In genomic region chr2L:19582185-19582584, dm6 we compare ENCODE assay signal across 1 fruit fly cellular context.
TF ChIP-seq lines count a peak whose summit lies in the region.

Gene Hakai, minus strand, starts transcription at chr2L:19582474.

TF ChIP-seq in whole organism, embryonic, 481 proteins besides CTCF, POLR2A, EP300 and RAD21 (continued from another document and continues in another):
- TF ChIP-seq sr (GFP tag; IDR thresholded peaks at IDR 0.05; lab: Robert Waterston, UW) (no peak), gt (GFP tag; IDR thresholded peaks at IDR 0.05; lab: Robert Waterston, UW) (no peak), CG13296 (GFP tag; optimal IDR thresholded peaks at IDR 0.05; lab: Kevin White, UChicago) (peak; percentile 17), Dref (GFP tag; IDR thresholded peaks at IDR 0.05; lab: Robert Waterston, UW) (peak; percentile 48), CG18476 (GFP tag; optimal IDR thresholded peaks at IDR 0.05; lab: Kevin White, UChicago) (peak; percentile 24), CG3163 (GFP tag; optimal IDR thresholded peaks at IDR 0.05; lab: Kevin White, UChicago) (peak; percentile 54), tx (GFP tag; optimal IDR thresholded peaks at IDR 0.05; lab: Kevin White, UChicago) (peak; percentile 56), CG3847 (GFP tag; IDR thresholded peaks at IDR 0.05; lab: Robert Waterston, UW) (peak; percentile 89), CG13123 (GFP tag; optimal IDR thresholded peaks at IDR 0.05; lab: Kevin White, UChicago) (peak; percentile 50), dmrt99B (tag; optimal IDR thresholded peaks at IDR 0.05; lab: Kevin White, UChicago) (peak; percentile 16), Vsx1 (GFP tag; optimal IDR thresholded peaks at IDR 0.05; lab: Kevin White, UChicago) (no peak), insv (GFP tag; optimal IDR thresholded peaks at IDR 0.05; lab: Kevin White, UChicago) (no peak), ssp (GFP tag; IDR thresholded peaks at IDR 0.05; lab: Robert Waterston, UW) (peak; percentile 57), Tbp (GFP tag; optimal IDR thresholded peaks at IDR 0.05; lab: Kevin White, UChicago) (no peak), CG6654 (GFP tag; optimal IDR thresholded peaks at IDR 0.05; lab: Kevin White, UChicago) (no peak), gem (tag; optimal IDR thresholded peaks at IDR 0.05; lab: Kevin White, UChicago) (peak; percentile 36), croc (GFP tag; conservative IDR thresholded peaks at IDR 0.05; lab: Robert Waterston, UW) (peak; percentile 46; the same call in 2 of the 3 replicates), ash1 (GFP tag; optimal IDR thresholded peaks at IDR 0.05; lab: Kevin White, UChicago) (no peak), zfh2 (GFP tag; optimal IDR thresholded peaks at IDR 0.05; lab: Kevin White, UChicago) (peak; percentile 67), chn (GFP tag; optimal IDR thresholded peaks at IDR 0.05; lab: Kevin White, UChicago) (peak; percentile 54), CG11723 (GFP tag; optimal IDR thresholded peaks at IDR 0.05; lab: Kevin White, UChicago) (peak; percentile 1), al (GFP tag; IDR thresholded peaks at IDR 0.05; lab: Robert Waterston, UW) (peak; percentile 55; the same call in 1 of the 2 replicates), CG15269 (tag; optimal IDR thresholded peaks at IDR 0.05; lab: Kevin White, UChicago) (peak; percentile 56), tgo (GFP tag; IDR thresholded peaks at IDR 0.05; lab: Robert Waterston, UW) (peak; percentile 25; the same call in 1 of the 3 replicates), CG6791 (GFP tag; IDR thresholded peaks at IDR 0.05; lab: Robert Waterston, UW; ENCODE audit: partially characterized antibody) (peak; percentile 64; the same call in 2 of the 3 replicates), CG3838 (GFP tag; optimal IDR thresholded peaks at IDR 0.05; lab: Kevin White, UChicago) (no peak), pfk (GFP tag; optimal IDR thresholded peaks at IDR 0.05; lab: Kevin White, UChicago) (no peak), CG42726 (GFP tag; IDR thresholded peaks at IDR 0.05; lab: Robert Waterston, UW; ENCODE audit: partially characterized antibody) (no peak), CG2202 (tag; optimal IDR thresholded peaks at IDR 0.05; lab: Kevin White, UChicago) (no peak), Ets97D (GFP tag; optimal IDR thresholded peaks at IDR 0.05; lab: Kevin White, UChicago) (peak; percentile 73), CG7372 (GFP tag; IDR thresholded peaks at IDR 0.05; lab: Robert Waterston, UW) (peak; percentile 46; the same call in 1 of the 2 replicates), CG13624 (GFP tag; optimal IDR thresholded peaks at IDR 0.05; lab: Kevin White, UChicago) (peak; percentile 77), Ptx1 (GFP tag; IDR thresholded peaks at IDR 0.05; lab: Robert Waterston, UW) (peak; percentile 62), CG31365 (tag; optimal IDR thresholded peaks at IDR 0.05; lab: Kevin White, UChicago) (no peak), Rfx (GFP tag; IDR thresholded peaks at IDR 0.05; lab: Robert Waterston, UW) (peak; percentile 80), chm (GFP tag; IDR thresholded peaks at IDR 0.05; lab: Robert Waterston, UW) (0 out of 2 replicates have a peak, but pooled peaks have one; percentile 12), CG12744 (GFP tag; optimal IDR thresholded peaks at IDR 0.05; lab: Kevin White, UChicago) (peak; percentile 2), Hr51 (GFP tag; optimal IDR thresholded peaks at IDR 0.05; lab: Kevin White, UChicago) (peak; percentile 27 to 68), Xbp1 (GFP tag; optimal IDR thresholded peaks at IDR 0.05; lab: Kevin White, UChicago) (peak; percentile 81), h (optimal IDR thresholded peaks at IDR 0.05; lab: Kevin White, UChicago) (no peak), Doc3 (GFP tag; IDR thresholded peaks at IDR 0.05; lab: Robert Waterston, UW; ENCODE audit: partially characterized antibody) (no peak), scrt (GFP tag; optimal IDR thresholded peaks at IDR 0.05; lab: Kevin White, UChicago) (no peak), pan (optimal IDR thresholded peaks at IDR 0.05; lab: Kevin White, UChicago) (no peak), pan (GFP tag; optimal IDR thresholded peaks at IDR 0.05 in 1 of 2, IDR thresholded peaks at IDR 0.05 in 1 of 2) (peak in 1 of 2 experiments; percentile 50), HmgD (GFP tag; optimal IDR thresholded peaks at IDR 0.05; lab: Kevin White, UChicago) (peak; percentile 13), CG31224 (GFP tag; IDR thresholded peaks at IDR 0.05; lab: Robert Waterston, UW) (peak; percentile 34; the same call in 1 of the 2 replicates), br (optimal IDR thresholded peaks at IDR 0.05; lab: Kevin White, UChicago) (no peak), CG14441 (GFP tag; IDR thresholded peaks at IDR 0.05; lab: Robert Waterston, UW) (peak; percentile 58; the same call in 1 of the 2 replicates), CG12391 (tag; optimal IDR thresholded peaks at IDR 0.05; lab: Kevin White, UChicago) (peak; percentile 13), CG17568 (GFP tag; optimal IDR thresholded peaks at IDR 0.05; lab: Kevin White, UChicago) (no peak), pros (GFP tag; optimal IDR thresholded peaks at IDR 0.05; lab: Kevin White, UChicago) (no peak), hbn (GFP tag; IDR thresholded peaks at IDR 0.05; lab: Robert Waterston, UW; ENCODE audit: partially characterized antibody) (0 out of 2 replicates have a peak, but pooled peaks have one; percentile 44), Hr78 (GFP tag; optimal IDR thresholded peaks at IDR 0.05; lab: Kevin White, UChicago) (no peak), CG15011 (GFP tag; optimal IDR thresholded peaks at IDR 0.05; lab: Kevin White, UChicago) (no peak), CG4707 (GFP tag; optimal IDR thresholded peaks at IDR 0.05; lab: Kevin White, UChicago) (no peak), btn (GFP tag; optimal IDR thresholded peaks at IDR 0.05; lab: Kevin White, UChicago) (peak; percentile 59), CG4424 (GFP tag; optimal IDR thresholded peaks at IDR 0.05; lab: Kevin White, UChicago) (peak; percentile 60), CG33557 (GFP tag; optimal IDR thresholded peaks at IDR 0.05; lab: Kevin White, UChicago) (no peak), ewg (GFP tag; optimal IDR thresholded peaks at IDR 0.05; lab: Kevin White, UChicago) (peak; percentile 14), Ssrp (tag; optimal IDR thresholded peaks at IDR 0.05; lab: Kevin White, UChicago) (no peak), CG6272 (GFP tag; IDR thresholded peaks at IDR 0.05; lab: Robert Waterston, UW) (peak; percentile 50; the same call in 1 of the 2 replicates), CG9797 (GFP tag; optimal IDR thresholded peaks at IDR 0.05; lab: Kevin White, UChicago) (peak; percentile 42), kah (GFP tag; optimal IDR thresholded peaks at IDR 0.05; lab: Kevin White, UChicago) (peak; percentile 5), Ravus (GFP tag; IDR thresholded peaks at IDR 0.05; lab: Robert Waterston, UW) (no peak), CG17328 (GFP tag; IDR thresholded peaks at IDR 0.05; lab: Robert Waterston, UW) (no peak; the same call in 1 of the 2 replicates), B-H1 (GFP tag; IDR thresholded peaks at IDR 0.05; lab: Robert Waterston, UW) (no peak), MBD-R2 (GFP tag; IDR thresholded peaks at IDR 0.05; lab: Robert Waterston, UW) (peak; percentile 94), sd (tag; optimal IDR thresholded peaks at IDR 0.05; lab: Kevin White, UChicago) (no peak), Dad (GFP tag; optimal IDR thresholded peaks at IDR 0.05; lab: Kevin White, UChicago) (peak; percentile 64), sima (GFP tag; optimal IDR thresholded peaks at IDR 0.05; lab: Kevin White, UChicago) (peak; percentile 22), CG15514 (GFP tag; optimal IDR thresholded peaks at IDR 0.05; lab: Kevin White, UChicago) (peak; percentile 97), CG10543 (GFP tag; optimal IDR thresholded peaks at IDR 0.05; lab: Kevin White, UChicago) (peak; percentile 30), p53 (GFP tag; optimal IDR thresholded peaks at IDR 0.05; lab: Kevin White, UChicago) (peak; percentile 45), CrebB (tag; optimal IDR thresholded peaks at IDR 0.05; lab: Kevin White, UChicago) (no peak), CG11695 (GFP tag; IDR thresholded peaks at IDR 0.05; lab: Robert Waterston, UW) (no peak), lov (optimal IDR thresholded peaks at IDR 0.05; lab: Kevin White, UChicago) (no peak), lov (GFP tag; IDR thresholded peaks at IDR 0.05; lab: Robert Waterston, UW) (no peak), CG10366 (GFP tag; IDR thresholded peaks at IDR 0.05; lab: Robert Waterston, UW) (peak; percentile 35; the same call in 1 of the 2 replicates), fru (optimal IDR thresholded peaks at IDR 0.05; lab: Kevin White, UChicago) (no peak), CG4820 (GFP tag; optimal IDR thresholded peaks at IDR 0.05; lab: Kevin White, UChicago) (peak; percentile 20), Blimp-1 (GFP tag; optimal IDR thresholded peaks at IDR 0.05; lab: Kevin White, UChicago) (peak; percentile 3), zf30C (GFP tag; optimal IDR thresholded peaks at IDR 0.05; lab: Kevin White, UChicago) (no peak), Hr3 (GFP tag; optimal IDR thresholded peaks at IDR 0.05; lab: Kevin White, UChicago) (peak; percentile 30), Fer1 (GFP tag; optimal IDR thresholded peaks at IDR 0.05; lab: Kevin White, UChicago) (peak; percentile 66), Myb (GFP tag; optimal IDR thresholded peaks at IDR 0.05; lab: Kevin White, UChicago) (peak; percentile 57), Deaf1 (tag; optimal IDR thresholded peaks at IDR 0.05; lab: Kevin White, UChicago) (no peak), peb (GFP tag; IDR thresholded peaks at IDR 0.05; lab: Robert Waterston, UW) (peak; percentile 51), CG6854 (GFP tag; optimal IDR thresholded peaks at IDR 0.05; lab: Kevin White, UChicago) (no peak), CG12104 (GFP tag; optimal IDR thresholded peaks at IDR 0.05; lab: Kevin White, UChicago) (no peak), crc (GFP tag; optimal IDR thresholded peaks at IDR 0.05; lab: Kevin White, UChicago) (peak; percentile 41), gfzf (GFP tag; optimal IDR thresholded peaks at IDR 0.05; lab: Kevin White, UChicago) (peak; percentile 31), CG1529 (GFP tag; optimal IDR thresholded peaks at IDR 0.05; lab: Kevin White, UChicago) (no peak), gcm2 (GFP tag; optimal IDR thresholded peaks at IDR 0.05; lab: Kevin White, UChicago) (no peak), pita (GFP tag; optimal IDR thresholded peaks at IDR 0.05; lab: Kevin White, UChicago) (no peak), Opbp (GFP tag; IDR thresholded peaks at IDR 0.05; lab: Robert Waterston, UW; ENCODE audit: partially characterized antibody) (0 out of 3 replicates have a peak, but pooled peaks have one; percentile 20), tup (GFP tag; optimal IDR thresholded peaks at IDR 0.05; lab: Kevin White, UChicago) (no peak), exex (tag; optimal IDR thresholded peaks at IDR 0.05; lab: Kevin White, UChicago) (no peak), NC2β (GFP tag; optimal IDR thresholded peaks at IDR 0.05; lab: Kevin White, UChicago) (peak; percentile 41), CG4360 (GFP tag; IDR thresholded peaks at IDR 0.05; lab: Robert Waterston, UW) (no peak), az2 (GFP tag; optimal IDR thresholded peaks at IDR 0.05; lab: Kevin White, UChicago) (peak; percentile 51), CG8478 (optimal IDR thresholded peaks at IDR 0.05; lab: Kevin White, UChicago) (no peak), ems (GFP tag; optimal IDR thresholded peaks at IDR 0.05; lab: Kevin White, UChicago) (peak; percentile 75), cad (GFP tag; optimal IDR thresholded peaks at IDR 0.05; lab: Kevin White, UChicago) (no peak), D19A (tag; optimal IDR thresholded peaks at IDR 0.05; lab: Kevin White, UChicago) (peak; percentile 26), CG11093 (GFP tag; IDR thresholded peaks at IDR 0.05; lab: Robert Waterston, UW) (peak; percentile 47; the same call in 1 of the 3 replicates), NfI (GFP tag; optimal IDR thresholded peaks at IDR 0.05; lab: Kevin White, UChicago) (peak; percentile 2), HLH4C (GFP tag; IDR thresholded peaks at IDR 0.05; lab: Robert Waterston, UW; ENCODE audit: partially characterized antibody) (0 out of 3 replicates have a peak, but pooled peaks have one; percentile 38), zen (tag; optimal IDR thresholded peaks at IDR 0.05; lab: Kevin White, UChicago) (no peak), CG2889 (GFP tag; IDR thresholded peaks at IDR 0.05; lab: Robert Waterston, UW) (0 out of 3 replicates have a peak, but pooled peaks have one; percentile 48), sens-2 (GFP tag; IDR thresholded peaks at IDR 0.05; lab: Robert Waterston, UW) (no peak), maf-S (GFP tag; optimal IDR thresholded peaks at IDR 0.05; lab: Kevin White, UChicago) (peak; percentile 5), Rx (GFP tag; IDR thresholded peaks at IDR 0.05; lab: Robert Waterston, UW) (peak; percentile 32), NC2α (GFP tag; optimal IDR thresholded peaks at IDR 0.05; lab: Kevin White, UChicago) (peak; percentile 52), Fer2 (tag; optimal IDR thresholded peaks at IDR 0.05; lab: Kevin White, UChicago) (peak; percentile 24), stwl (tag; optimal IDR thresholded peaks at IDR 0.05; lab: Kevin White, UChicago) (peak; percentile 82), D (optimal IDR thresholded peaks at IDR 0.05; lab: Kevin White, UChicago) (no peak), D (GFP tag; optimal IDR thresholded peaks at IDR 0.05; lab: Kevin White, UChicago) (peak; percentile 1), ERR (GFP tag; optimal IDR thresholded peaks at IDR 0.05; lab: Kevin White, UChicago) (peak; percentile 52), CG10209 (GFP tag; optimal IDR thresholded peaks at IDR 0.05; lab: Kevin White, UChicago) (peak; percentile 11), shn (GFP tag; optimal IDR thresholded peaks at IDR 0.05; lab: Kevin White, UChicago) (peak; percentile 74), CG18764 (GFP tag; optimal IDR thresholded peaks at IDR 0.05; lab: Kevin White, UChicago) (peak; percentile 45), phol (tag; optimal IDR thresholded peaks at IDR 0.05; lab: Kevin White, UChicago) (peak; percentile 70), CG10267 (tag; optimal IDR thresholded peaks at IDR 0.05; lab: Kevin White, UChicago) (peak; percentile 94), Gsc (GFP tag; IDR thresholded peaks at IDR 0.05; lab: Robert Waterston, UW) (no peak), dimm (GFP tag; IDR thresholded peaks at IDR 0.05; lab: Robert Waterston, UW) (no peak), ap (GFP tag; IDR thresholded peaks at IDR 0.05; lab: Robert Waterston, UW) (no peak), CG10462 (GFP tag; optimal IDR thresholded peaks at IDR 0.05; lab: Kevin White, UChicago) (no peak), H15 (GFP tag; IDR thresholded peaks at IDR 0.05; lab: Robert Waterston, UW) (no peak; the same call in 2 of the 3 replicates), pum (GFP tag; optimal IDR thresholded peaks at IDR 0.05; lab: Kevin White, UChicago) (peak; percentile 77), otp (GFP tag; IDR thresholded peaks at IDR 0.05; lab: Robert Waterston, UW) (no peak; the same call in 2 of the 3 replicates), usp (GFP tag; optimal IDR thresholded peaks at IDR 0.05; lab: Kevin White, UChicago) (no peak)
